Worm (Caenorhabditis elegans): Measurements from ENCODE around the gene fbxc-20.
A peak's percentile ranks its signal among the peaks of the same experiment; 100 is the strongest.

The fbxc-20 gene

ce11 chrII:2418836-2419235 is at the start of gene fbxc-20:
Gene fbxc-20, plus strand, starts transcription at chrII:2419136.
- TF ChIP-seq him-1 (tag; optimal IDR thresholded peaks at IDR 0.05) (no peak), dao-5 (tag; optimal IDR thresholded peaks at IDR 0.05) (no peak), W03F9.2 (tag; optimal IDR thresholded peaks at IDR 0.05) (no peak)

ce11 chrII:2372090-2372489 is 46.8 kb upstream of the fbxc-20 start, which contains the start of gene F16G10.3:
Gene F16G10.3, plus strand, starts transcription at chrII:2372390.
- TF ChIP-seq dao-5 (tag; optimal IDR thresholded peaks at IDR 0.05) = no peak
- TF ChIP-seq him-1 (tag; optimal IDR thresholded peaks at IDR 0.05) = no peak
- TF ChIP-seq W03F9.2 (tag; optimal IDR thresholded peaks at IDR 0.05) = no peak

ce11 chrII:2374973-2375372 is 44.0 kb upstream of the fbxc-20 start, which contains the start of gene F16G10.2:
Gene F16G10.2, plus strand, starts transcription at chrII:2375273.
- TF ChIP-seq dao-5 (tag; optimal IDR thresholded peaks at IDR 0.05) (no peak), W03F9.2 (tag; optimal IDR thresholded peaks at IDR 0.05) (no peak), him-1 (tag; optimal IDR thresholded peaks at IDR 0.05) (no peak)

- TF ChIP-seq him-1 (tag; optimal IDR thresholded peaks at IDR 0.05) (no peak), dao-5 (tag; optimal IDR thresholded peaks at IDR 0.05) (no peak), W03F9.2 (tag; optimal IDR thresholded peaks at IDR 0.05) (no peak)
These were observed 41.2 kb upstream of the fbxc-20 start, which contains the start of gene F16G10.6 for ce11 chrII:2377751-2378150. Gene F16G10.6, minus strand, starts transcription at chrII:2377851.

- TF ChIP-seq dao-5 (tag; optimal IDR thresholded peaks at IDR 0.05) = no peak
- no peak for TF ChIP-seq him-1 (tag; optimal IDR thresholded peaks at IDR 0.05)
- peak; percentile 18 for TF ChIP-seq W03F9.2 (tag; optimal IDR thresholded peaks at IDR 0.05)
These were observed 40.4 kb upstream of the fbxc-20 start for ce11 chrII:2378465-2379009.

ce11 chrII:2379673-2380072 is 39.3 kb upstream of the fbxc-20 start:
- TF ChIP-seq him-1 (tag; optimal IDR thresholded peaks at IDR 0.05) (no peak), dao-5 (tag; optimal IDR thresholded peaks at IDR 0.05) (no peak), W03F9.2 (tag; optimal IDR thresholded peaks at IDR 0.05) (no peak)

ce11 chrII:2380174-2380573 is 38.8 kb upstream of the fbxc-20 start, which contains the start of gene F16G10.7:
Gene F16G10.7, minus strand, starts transcription at chrII:2380274.
- TF ChIP-seq him-1 (tag; optimal IDR thresholded peaks at IDR 0.05) (no peak), W03F9.2 (tag; optimal IDR thresholded peaks at IDR 0.05) (no peak), dao-5 (tag; optimal IDR thresholded peaks at IDR 0.05) (no peak)

- TF ChIP-seq W03F9.2 (tag; optimal IDR thresholded peaks at IDR 0.05) (no peak), dao-5 (tag; optimal IDR thresholded peaks at IDR 0.05) (no peak), him-1 (tag; optimal IDR thresholded peaks at IDR 0.05) (no peak)
These were observed 35.6 kb upstream of the fbxc-20 start, which contains the start of gene F16G10.8 for ce11 chrII:2383334-2383733. Gene F16G10.8, minus strand, starts transcription at chrII:2383434.

ce11 chrII:2385495-2385894 is 33.4 kb upstream of the fbxc-20 start, which contains the start of gene F16G10.9:
Gene F16G10.9, minus strand, starts transcription at chrII:2385595.
- TF ChIP-seq him-1 (tag; optimal IDR thresholded peaks at IDR 0.05) (no peak), dao-5 (tag; optimal IDR thresholded peaks at IDR 0.05) (no peak), W03F9.2 (tag; optimal IDR thresholded peaks at IDR 0.05) (no peak)

ce11 chrII:2390884-2391283 is 28.1 kb upstream of the fbxc-20 start, which contains the start of gene F16G10.10:
Gene F16G10.10, minus strand, starts transcription at chrII:2390984.
- no peak for TF ChIP-seq dao-5 (tag; optimal IDR thresholded peaks at IDR 0.05)
- TF ChIP-seq him-1 (tag; optimal IDR thresholded peaks at IDR 0.05) = no peak
- no peak for TF ChIP-seq W03F9.2 (tag; optimal IDR thresholded peaks at IDR 0.05)

ce11 chrII:2393821-2394220 is 25.1 kb upstream of the fbxc-20 start, which contains the start of gene F16G10.11:
Gene F16G10.11, minus strand, starts transcription at chrII:2393921.
- no peak for TF ChIP-seq him-1 (tag; optimal IDR thresholded peaks at IDR 0.05)
- no peak for TF ChIP-seq W03F9.2 (tag; optimal IDR thresholded peaks at IDR 0.05)
- no peak for TF ChIP-seq dao-5 (tag; optimal IDR thresholded peaks at IDR 0.05)

- TF ChIP-seq W03F9.2 (tag; optimal IDR thresholded peaks at IDR 0.05) (no peak), him-1 (tag; optimal IDR thresholded peaks at IDR 0.05) (no peak), dao-5 (tag; optimal IDR thresholded peaks at IDR 0.05) (no peak)
These were observed 23.1 kb upstream of the fbxc-20 start, which contains the start of gene F16G10.13 for ce11 chrII:2395864-2396263. Gene F16G10.13, minus strand, starts transcription at chrII:2395964.

ce11 chrII:2398884-2399283 is 20.1 kb upstream of the fbxc-20 start, which contains the start of gene F16G10.14:
Gene F16G10.14, minus strand, starts transcription at chrII:2398984.
- TF ChIP-seq dao-5 (tag; optimal IDR thresholded peaks at IDR 0.05) (no peak), him-1 (tag; optimal IDR thresholded peaks at IDR 0.05) (no peak), W03F9.2 (tag; optimal IDR thresholded peaks at IDR 0.05) (no peak)

ce11 chrII:2399810-2400209 is 19.1 kb upstream of the fbxc-20 start:
- TF ChIP-seq him-1 (tag; optimal IDR thresholded peaks at IDR 0.05) (no peak), W03F9.2 (tag; optimal IDR thresholded peaks at IDR 0.05) (no peak), dao-5 (tag; optimal IDR thresholded peaks at IDR 0.05) (no peak)
